Fruit fly (Drosophila melanogaster): Measurements from ENCODE around the gene CG13045.

CG13045 gene

DNA sequence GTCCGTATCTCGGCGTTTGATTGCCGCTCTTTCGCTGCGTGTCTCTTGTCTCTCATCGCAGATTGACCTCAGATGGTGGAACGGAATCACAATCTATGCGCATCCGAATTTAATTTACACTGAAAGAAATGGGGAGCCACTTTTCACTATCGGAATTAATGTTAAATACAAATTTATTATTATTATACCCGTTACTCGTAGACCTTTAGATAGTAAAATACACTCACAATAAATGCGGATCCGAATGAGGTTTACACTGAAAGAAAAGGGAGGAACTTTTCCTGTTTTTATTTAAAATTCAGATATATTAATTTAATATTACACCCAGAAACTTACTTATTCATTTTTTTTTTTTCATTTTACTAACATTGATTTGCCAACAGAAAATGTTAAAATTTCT lies 1.7 kb downstream of the CG13045 start (continued):
- TF ChIP-seq kni (GFP tag; optimal IDR thresholded peaks at IDR 0.05) (no peak), unpg (GFP tag; optimal IDR thresholded peaks at IDR 0.05) (peak; percentile 59), sna (GFP tag; IDR thresholded peaks at IDR 0.05; ENCODE audit: partially characterized antibody) (no peak), CG7556 (GFP tag; optimal IDR thresholded peaks at IDR 0.05) (no peak), Vsx1 (GFP tag; optimal IDR thresholded peaks at IDR 0.05) (no peak), Abd-B (GFP tag; optimal IDR thresholded peaks at IDR 0.05) (no peak), Dp (GFP tag; optimal IDR thresholded peaks at IDR 0.05) (no peak), TFAM (GFP tag; optimal IDR thresholded peaks at IDR 0.05) (no peak), ATbp (GFP tag; optimal IDR thresholded peaks at IDR 0.05) (no peak), CG5953 (GFP tag; IDR thresholded peaks at IDR 0.05) (no peak), CG10979 (tag; optimal IDR thresholded peaks at IDR 0.05) (no peak), usp (GFP tag; optimal IDR thresholded peaks at IDR 0.05) (no peak), ERR (GFP tag; optimal IDR thresholded peaks at IDR 0.05) (no peak), CG17328 (GFP tag; IDR thresholded peaks at IDR 0.05) (peak; percentile 44; the same call in 1 of the 2 replicates), H2.0 (GFP tag; IDR thresholded peaks at IDR 0.05) (no peak), tx (GFP tag; optimal IDR thresholded peaks at IDR 0.05) (no peak), CG2199 (GFP tag; IDR thresholded peaks at IDR 0.05) (no peak), br (optimal IDR thresholded peaks at IDR 0.05) (no peak), CG8388 (GFP tag; optimal IDR thresholded peaks at IDR 0.05) (no peak), Gsc (GFP tag; IDR thresholded peaks at IDR 0.05) (no peak), CG12219 (GFP tag; optimal IDR thresholded peaks at IDR 0.05) (no peak), Spps (tag; optimal IDR thresholded peaks at IDR 0.05) (no peak), CG10321 (GFP tag; IDR thresholded peaks at IDR 0.05) (0 out of 2 replicates have a peak, but pooled peaks have one; percentile 9), esg (GFP tag; conservative IDR thresholded peaks at IDR 0.05) (peak; percentile 64; the same call in 1 of the 2 replicates), MBD-R2 (GFP tag; IDR thresholded peaks at IDR 0.05) (no peak), CG13296 (GFP tag; optimal IDR thresholded peaks at IDR 0.05) (peak; percentile 39), CG8281 (tag; optimal IDR thresholded peaks at IDR 0.05) (no peak), psq (GFP tag; optimal IDR thresholded peaks at IDR 0.05) (no peak), so (GFP tag; IDR thresholded peaks at IDR 0.05) (peak; percentile 58; the same call in 2 of the 3 replicates), klu (GFP tag; IDR thresholded peaks at IDR 0.05) (no peak), CG18011 (GFP tag; optimal IDR thresholded peaks at IDR 0.05) (no peak), slbo (GFP tag; IDR thresholded peaks at IDR 0.05) (peak; percentile 22; the same call in 1 of the 2 replicates), onecut (GFP tag; IDR thresholded peaks at IDR 0.05) (0 out of 2 replicates have a peak, but pooled peaks have one; percentile 7), D (optimal IDR thresholded peaks at IDR 0.05) (no peak), D (GFP tag; optimal IDR thresholded peaks at IDR 0.05) (no peak), MTF-1 (GFP tag; optimal IDR thresholded peaks at IDR 0.05; ENCODE audit: borderline replicate concordance) (no peak), Bteb2 (GFP tag; optimal IDR thresholded peaks at IDR 0.05) (no peak), dysf (GFP tag; IDR thresholded peaks at IDR 0.05) (peak; percentile 61; the same call in 2 of the 3 replicates), CG3726 (GFP tag; IDR thresholded peaks at IDR 0.05) (no peak), pzg (GFP tag; optimal IDR thresholded peaks at IDR 0.05) (no peak), CG8290 (GFP tag; optimal IDR thresholded peaks at IDR 0.05) (no peak), CG8290 (tag; optimal IDR thresholded peaks at IDR 0.05) (no peak), CG17186 (GFP tag; optimal IDR thresholded peaks at IDR 0.05) (no peak), Ssrp (tag; optimal IDR thresholded peaks at IDR 0.05) (no peak), CG6254 (GFP tag; optimal IDR thresholded peaks at IDR 0.05) (no peak), BtbVII (GFP tag; optimal IDR thresholded peaks at IDR 0.05) (no peak), bigmax (GFP tag; optimal IDR thresholded peaks at IDR 0.05) (no peak), chinmo (GFP tag; IDR thresholded peaks at IDR 0.05; ENCODE audit: partially characterized antibody) (no peak), CG12391 (tag; optimal IDR thresholded peaks at IDR 0.05) (no peak), gro (GFP tag; optimal IDR thresholded peaks at IDR 0.05) (no peak), CG16863 (GFP tag; optimal IDR thresholded peaks at IDR 0.05) (no peak), CG10543 (GFP tag; optimal IDR thresholded peaks at IDR 0.05) (no peak)

Data from whole organism, embryonic.